Fruit fly (Drosophila melanogaster) ovary, adult (tissue): ENCODE data around the gene CG15260.

Experiments
- CG17801 ChIP-seq: fragments of 200-800 bp; optimal IDR thresholded peaks from 2 replicates; lab custom pipeline; 2019; ENCODE audit warnings: missing biosample characterization, mild to moderate bottlenecking, missing genetic modification characterization, moderate library complexity; ENCODE audit not compliant: partially characterized antibody

Gene CG15260

dm6 chr2L:15254229-15254861 lies 37.7 kb downstream of the CG15260 start:
- no peak for TF ChIP-seq CG17801 (GFP tag; lab: Kevin White, UChicago)

dm6 chr2L:15249682-15250081 lies 42.4 kb downstream of the CG15260 start:
- TF ChIP-seq CG17801 (GFP tag; lab: Kevin White, UChicago): no peak

DNA sequence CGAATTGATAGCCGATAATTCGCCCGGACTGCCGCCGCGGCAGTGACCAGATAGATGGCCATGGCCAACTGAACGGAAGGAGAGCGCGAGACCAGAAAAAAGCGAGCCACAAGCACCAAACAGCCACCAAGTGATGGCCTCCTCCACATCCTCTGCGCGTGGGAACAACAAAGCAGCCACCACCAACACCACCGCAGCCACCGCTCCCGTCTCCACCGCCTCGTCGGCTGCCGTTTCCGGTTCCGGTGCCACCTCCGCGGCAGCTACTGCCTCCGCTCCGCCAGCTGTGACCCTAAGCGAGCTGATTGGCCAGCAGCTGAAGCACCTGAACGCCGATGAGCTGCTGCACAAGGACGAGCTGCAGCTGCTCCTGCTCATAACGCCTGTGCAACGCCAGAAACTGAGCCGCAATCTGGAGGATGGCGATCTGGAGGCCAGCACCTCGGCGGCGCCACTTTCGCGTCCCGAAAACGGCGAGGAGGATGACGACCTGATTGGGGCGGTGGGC lies 43.0 kb downstream of the CG15260 start:
- no peak for TF ChIP-seq CG17801 (GFP tag; lab: Kevin White, UChicago)

DNA sequence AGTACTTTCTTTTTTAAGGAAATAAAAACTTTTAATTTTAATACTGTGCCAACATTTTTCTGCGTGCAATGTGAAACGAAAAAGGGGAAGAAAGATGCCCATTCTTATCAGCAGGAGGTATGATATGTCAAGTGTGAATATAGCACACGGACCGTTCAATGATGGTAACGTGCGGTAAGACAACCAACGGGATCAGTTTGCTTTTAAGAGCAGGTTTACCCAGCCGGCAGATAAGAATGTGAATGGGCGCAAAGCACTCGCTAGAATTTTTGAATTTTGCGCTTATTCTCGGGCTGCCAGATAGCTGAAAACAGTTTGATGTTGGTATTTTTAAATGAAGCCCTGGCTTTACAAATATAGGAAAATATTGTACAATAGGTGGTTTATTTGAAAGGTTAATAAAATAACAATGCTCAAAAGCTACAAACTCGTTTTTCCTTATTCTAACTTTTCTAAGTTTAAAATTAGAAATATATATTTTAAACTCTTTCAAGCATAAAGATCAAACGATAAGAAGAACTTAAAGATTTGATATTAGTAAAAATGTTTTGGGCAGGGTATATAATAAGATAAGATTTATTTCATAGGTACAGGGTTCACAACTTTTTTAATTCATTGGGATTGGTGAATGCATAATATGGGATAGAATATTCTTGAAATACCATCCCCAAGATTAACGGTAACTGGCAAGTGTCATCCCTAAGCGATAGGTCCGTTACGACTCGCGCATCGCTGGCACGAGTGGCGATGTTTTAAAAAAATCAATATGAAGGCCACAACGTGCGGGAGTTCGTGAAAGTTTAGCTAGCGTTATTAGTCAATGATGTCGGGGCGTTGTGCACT lies 43.7 kb downstream of the CG15260 start, which contains the start of gene dao:
Gene dao, plus strand, starts transcription at position 717 of the 843 bp plus-strand sequence.
- no peak for TF ChIP-seq CG17801 (GFP tag; lab: Kevin White, UChicago)

DNA sequence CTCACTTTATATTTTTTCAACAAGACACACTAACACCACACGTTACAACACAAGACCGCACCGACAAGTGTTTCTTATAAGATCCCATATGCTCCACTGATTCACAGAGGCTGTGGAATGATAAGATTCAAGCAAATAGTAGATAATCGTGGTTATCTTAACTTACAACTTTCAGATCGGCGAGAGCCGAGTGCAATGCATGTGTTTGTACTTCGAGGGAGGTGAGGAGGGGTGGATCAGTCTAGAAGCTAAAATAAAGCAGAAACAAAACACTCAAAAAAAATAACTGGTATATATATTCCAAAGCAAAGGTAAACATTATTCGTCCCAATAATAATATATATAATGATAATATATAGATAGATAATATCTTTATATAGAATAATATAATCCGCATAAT lies 44.4 kb downstream of the CG15260 start, which contains the start of gene ZnT35C:
Gene ZnT35C, minus strand, starts transcription at position 101 of the 400 bp plus-strand sequence.
- no peak for TF ChIP-seq CG17801 (GFP tag; lab: Kevin White, UChicago)

DNA sequence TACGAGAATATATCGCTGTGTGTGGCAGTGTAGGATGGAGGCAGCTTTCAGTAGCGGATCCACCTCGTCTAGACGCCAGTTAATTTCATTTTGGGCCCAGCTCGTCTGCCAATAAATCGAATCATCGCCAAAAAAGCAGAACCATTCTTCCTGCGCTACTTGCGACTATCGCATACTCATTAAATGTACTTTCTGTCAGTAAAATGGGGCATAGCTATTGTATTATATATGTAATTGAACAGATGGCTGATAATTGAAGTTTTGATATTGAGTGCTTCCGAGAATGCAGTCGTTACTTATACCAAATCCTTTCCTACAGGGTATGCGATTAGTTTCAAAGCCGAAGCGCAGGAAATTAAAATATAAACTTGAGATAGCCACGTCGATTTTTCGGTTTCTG lies 47.3 kb downstream of the CG15260 start:
- TF ChIP-seq CG17801 (GFP tag; lab: Kevin White, UChicago): no peak

- no peak for TF ChIP-seq CG17801 (GFP tag; lab: Kevin White, UChicago)
Measured at dm6 chr2L:15243413-15243812, 48.6 kb downstream of the CG15260 start.
